Worm (Caenorhabditis elegans) whole organism, L2 larva: ENCODE measurements around the gene chin-1.

ENCODE experiments used
- ZK546.5 ChIP-seq: sonication (generic microtip); optimal IDR thresholded peaks from 2 replicates; lab custom pipeline; 2017; ENCODE audit warnings: missing biosample characterization, missing genetic modification characterization
- ama-1 ChIP-seq: fragments of 150-350 bp; optimal IDR thresholded peaks from 2 replicates; lab custom pipeline; 2018; ENCODE audit warnings: inconsistent platforms
- lin-11 ChIP-seq: fragments of 150-350 bp; sonication (generic microtip); optimal IDR thresholded peaks from 2 replicates; lab custom pipeline; 2014; ENCODE audit warnings: missing biosample characterization, missing genetic modification characterization, inconsistent platforms, mixed read lengths

DNA sequence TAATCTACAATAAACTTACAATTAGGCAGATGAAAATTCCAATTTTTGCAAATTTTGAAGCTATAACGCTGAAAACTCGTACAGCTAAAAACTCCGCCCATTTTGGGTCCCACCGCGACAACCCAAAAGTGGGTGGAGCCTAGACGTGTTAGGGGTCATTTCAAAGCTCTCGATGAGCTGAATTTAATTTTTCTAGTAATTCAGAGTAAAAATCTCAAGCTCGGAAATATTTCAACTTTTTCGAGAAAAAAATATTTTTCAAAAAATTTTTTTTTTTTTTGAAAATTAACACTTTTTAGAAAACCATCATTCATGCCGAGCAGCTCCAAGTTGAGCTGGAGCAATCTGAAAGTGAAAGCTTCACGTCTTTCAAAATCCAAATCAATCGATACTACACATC is 35.7 kb downstream of the chin-1 start, which contains the start of gene R06B10.7:
- TF ChIP-seq ZK546.5 (tag; lab: Kevin White, UChicago) (no peak), ama-1 (lab: Kevin White, UChicago) (no peak), lin-11 (no peak)
